Worm (Caenorhabditis elegans) whole organism, L1 larva: Measurements from ENCODE around the gene slmp-1.

Source experiments
- F16B12.6 ChIP-seq: fragments of 150-350 bp; optimal IDR thresholded peaks from 2 replicates; lab custom pipeline; 2014; ENCODE audit warnings: missing biosample characterization, missing genetic modification characterization
- ceh-90 ChIP-seq: sonication (generic microtip); optimal IDR thresholded peaks from 2 replicates; lab custom pipeline; 2016; ENCODE audit warnings: missing genetic modification characterization, missing compliant biosample characterization
- ces-1 ChIP-seq: fragments of 150-350 bp; optimal IDR thresholded peaks from 2 replicates; lab custom pipeline; 2014; ENCODE audit warnings: missing biosample characterization, missing genetic modification reagents, missing genetic modification characterization
- dpl-1 ChIP-seq, 3 experiments: fragments of 150-350 bp in 2 of 3; sonication (generic microtip) in 1 of 3; optimal IDR thresholded peaks; 2 replicates each; lab custom pipeline; 2014 to 2017; ENCODE audit warnings: missing biosample characterization in 3 of 3, missing genetic modification characterization in 3 of 3, missing genetic modification reagents in 3 of 3
- fos-1 ChIP-seq: fragments of 150-350 bp; optimal IDR thresholded peaks from 2 replicates; lab custom pipeline; 2014; ENCODE audit warnings: missing biosample characterization, missing genetic modification characterization
- lir-3 ChIP-seq: sonication (generic microtip); optimal IDR thresholded peaks from 2 replicates; lab custom pipeline; 2016; ENCODE audit warnings: mild to moderate bottlenecking, missing genetic modification characterization, moderate library complexity, missing compliant biosample characterization; ENCODE audit not compliant: poor library complexity
- nhr-90 ChIP-seq: sonication (generic microtip); optimal IDR thresholded peaks from 2 replicates; lab custom pipeline; 2016; ENCODE audit warnings: mild to moderate bottlenecking, missing genetic modification characterization, missing compliant biosample characterization; ENCODE audit not compliant: poor library complexity
- sox-4 ChIP-seq: sonication (generic microtip); optimal IDR thresholded peaks from 2 replicates; lab custom pipeline; 2016; ENCODE audit warnings: missing genetic modification characterization, missing compliant biosample characterization
- unc-86 ChIP-seq: sonication (generic microtip); optimal IDR thresholded peaks from 2 replicates; lab custom pipeline; 2016; ENCODE audit warnings: missing genetic modification characterization, missing compliant biosample characterization

ce11 chrIV:3182920-3183319 lies 30.6 kb upstream of the slmp-1 start:
- TF ChIP-seq dpl-1 (GFP tag; optimal IDR thresholded peaks at IDR 0.05; lab: Kevin White, UChicago) = no peak
- no peak for TF ChIP-seq nhr-90 (tag; lab: Kevin White, UChicago)
- TF ChIP-seq unc-86 (tag; lab: Kevin White, UChicago) = no peak
- TF ChIP-seq F16B12.6 = no peak
- no peak for TF ChIP-seq fos-1 (tag; lab: Kevin White, UChicago)
- TF ChIP-seq lir-3 (tag; lab: Kevin White, UChicago) = no peak
- no peak for TF ChIP-seq ceh-90 (tag; lab: Kevin White, UChicago)
- no peak for TF ChIP-seq ces-1 (GFP tag; lab: Kevin White, UChicago)
- no peak for TF ChIP-seq sox-4 (tag; lab: Kevin White, UChicago)
